Worm (Caenorhabditis elegans) whole organism, midembryonic: ENCODE data around the gene lam-1.

Experiments used
- T22C8.4 ChIP-seq: fragments of 200-800 bp; sonication (Bioruptor generic); IDR thresholded peaks from 2 replicates; pipeline ENCODE4 v1.3.6; 2022; ENCODE audit warnings: missing genetic modification characterization, missing compliant biosample characterization
- cog-1 ChIP-seq: sonication (generic microtip); optimal IDR thresholded peaks from 2 replicates; lab custom pipeline; 2016; ENCODE audit warnings: missing genetic modification characterization, missing compliant biosample characterization
- flt-1 ChIP-seq: fragments of 200-800 bp; sonication (Bioruptor generic); IDR thresholded peaks from 2 replicates; pipeline ENCODE4 v1.3.6; 2022; ENCODE audit warnings: missing genetic modification characterization, missing compliant biosample characterization
- ztf-23 ChIP-seq: fragments of 200-800 bp; sonication (Bioruptor generic); IDR thresholded peaks from 2 replicates; pipeline ENCODE4 v1.3.6; 2022; ENCODE audit warnings: missing genetic modification reagents, missing genetic modification characterization, missing compliant biosample characterization
- ztf-29 ChIP-seq: fragments of 200-800 bp; sonication (Bioruptor generic); IDR thresholded peaks from 2 replicates; pipeline ENCODE4 v1.3.6; 2022; ENCODE audit warnings: missing genetic modification reagents, missing genetic modification characterization, missing compliant biosample characterization

DNA sequence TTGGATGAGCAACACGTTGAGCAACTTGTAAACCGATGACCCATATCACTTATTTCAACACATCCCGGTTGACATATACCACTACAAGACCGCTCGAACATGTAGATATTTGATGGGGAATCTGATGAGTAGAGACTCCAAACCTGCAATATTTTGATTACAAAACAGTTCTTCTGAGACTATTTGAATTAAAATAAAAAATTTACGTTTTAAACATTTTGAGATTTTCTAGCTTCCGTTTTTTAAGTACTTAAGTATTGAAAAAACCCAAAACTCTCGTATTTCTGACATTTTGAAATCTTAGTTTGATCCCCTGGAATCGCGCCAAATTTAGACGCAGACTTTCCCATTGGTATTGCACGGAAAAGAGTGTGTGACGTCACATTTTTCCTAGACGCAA is 15.9 kb upstream of the lam-1 start, which contains the start of gene C24D10.49:
- TF ChIP-seq cog-1 (tag; lab: Kevin White, UChicago) = no peak
- no peak for TF ChIP-seq T22C8.4 (GFP tag; lab: Robert Waterston, UW)
- no peak for TF ChIP-seq ztf-23
- no peak for TF ChIP-seq flt-1 (GFP tag; lab: Robert Waterston, UW)
- no peak for TF ChIP-seq ztf-29 (GFP tag; lab: Robert Waterston, UW)
